Fruit fly (Drosophila melanogaster): ENCODE results near the gene Vsx1.

DNA sequence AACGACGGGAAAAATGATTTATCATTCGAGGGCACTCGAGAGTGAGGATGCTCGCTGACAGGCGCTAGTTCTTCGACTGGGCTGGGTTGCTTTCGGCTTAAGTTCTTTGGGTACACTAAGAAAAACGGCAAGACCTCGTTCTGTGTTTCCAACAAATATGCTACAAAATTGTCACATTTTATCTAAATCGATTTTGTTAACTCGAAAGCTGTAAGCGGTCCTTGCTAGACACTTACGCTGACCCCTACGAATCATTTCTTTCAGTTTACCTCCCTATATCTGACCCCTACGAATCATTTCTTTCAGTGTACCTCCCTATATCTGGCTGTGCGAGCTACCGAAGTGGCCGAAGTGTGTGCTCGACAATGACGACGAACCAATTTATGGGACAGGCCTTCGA is 30.1 kb upstream of the Vsx1 start:
- TF ChIP-seq CG9948 (tag; optimal IDR thresholded peaks at IDR 0.05) (no peak), CG8301 (tag; optimal IDR thresholded peaks at IDR 0.05) (no peak), Ets98B (GFP tag; IDR thresholded peaks at IDR 0.05) (no peak), Pif1A (GFP tag; optimal IDR thresholded peaks at IDR 0.05) (no peak), Snoo (tag; optimal IDR thresholded peaks at IDR 0.05) (no peak), CG12605 (GFP tag; IDR thresholded peaks at IDR 0.05) (no peak), CG17806 (tag; optimal IDR thresholded peaks at IDR 0.05) (no peak)
